Fruit fly (Drosophila melanogaster): ENCODE data around the gene LpR1.

Gene LpR1

DNA sequence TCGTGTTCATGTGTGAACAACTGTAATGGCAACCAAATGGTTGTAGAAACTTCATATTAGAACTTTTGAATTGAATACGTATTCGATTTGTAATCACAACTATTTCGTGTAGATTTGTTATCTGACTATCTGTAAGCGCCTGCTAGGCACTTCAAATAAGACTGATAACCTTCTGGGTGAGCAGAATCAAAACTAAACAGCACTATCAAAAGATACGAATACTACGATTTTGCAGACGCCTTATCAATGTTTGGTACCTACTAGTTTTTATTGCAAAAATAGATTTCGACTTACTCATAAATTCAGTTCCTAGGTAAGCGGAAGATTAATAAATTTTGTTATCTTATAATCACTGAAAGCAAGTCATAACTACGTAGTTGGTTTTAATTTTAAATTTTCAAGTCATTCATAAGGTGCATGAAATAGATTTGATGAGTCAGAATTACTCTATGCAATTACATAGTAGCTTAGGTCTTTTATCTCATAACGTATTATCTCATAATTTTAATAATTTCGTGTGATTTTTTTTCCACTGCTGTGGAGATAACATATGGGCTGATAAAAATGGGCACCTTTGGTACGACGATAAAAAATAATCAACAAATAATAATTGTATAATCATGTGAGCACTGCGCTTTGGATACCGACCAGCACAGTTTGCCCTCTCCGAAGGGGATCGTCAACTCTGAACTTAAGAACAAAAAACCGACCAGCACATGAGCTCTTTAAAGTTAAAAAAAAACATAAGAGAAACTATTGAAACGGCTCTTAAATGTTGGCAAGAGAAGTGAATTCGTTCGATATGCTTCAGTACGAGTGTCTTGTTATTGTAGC, 27.7 kb downstream of the LpR1 start:
- no peak for TF ChIP-seq kay (GFP tag; ENCODE audit: borderline replicate concordance)
- no peak for TF ChIP-seq Hr96 (GFP tag; optimal IDR thresholded peaks at IDR 0.05)
- TF ChIP-seq pad (GFP tag; optimal IDR thresholded peaks at IDR 0.05), result no peak
- no peak for TF ChIP-seq CG5204 (GFP tag; optimal IDR thresholded peaks at IDR 0.05)
- no peak for TF ChIP-seq CG12768 (GFP tag; optimal IDR thresholded peaks at IDR 0.05)
- no peak for TF ChIP-seq CG11617 (GFP tag; optimal IDR thresholded peaks at IDR 0.05)
- no peak for TF ChIP-seq CG7101 (tag; optimal IDR thresholded peaks at IDR 0.05)
- no peak for TF ChIP-seq Crg-1 (GFP tag; optimal IDR thresholded peaks at IDR 0.05)
- TF ChIP-seq cnc (optimal IDR thresholded peaks at IDR 0.05), result peak in 1 of 2 experiments; percentile 29
- TF ChIP-seq Clk (GFP tag; optimal IDR thresholded peaks at IDR 0.05), result no peak
- peak; percentile 77 for TF ChIP-seq cic (GFP tag; optimal IDR thresholded peaks at IDR 0.05)
- TF ChIP-seq CG14711 (tag; optimal IDR thresholded peaks at IDR 0.05), result no peak
- TF ChIP-seq CG7045 (GFP tag; optimal IDR thresholded peaks at IDR 0.05), result no peak
- no peak for TF ChIP-seq ovo (GFP tag; optimal IDR thresholded peaks at IDR 0.05)
- TF ChIP-seq CG33017 (tag; optimal IDR thresholded peaks at IDR 0.05), result no peak
- no peak for TF ChIP-seq bab1 (GFP tag; optimal IDR thresholded peaks at IDR 0.05)

dm6 chr3R:25723795-25724194, 39.1 kb downstream of the LpR1 start:
- TF ChIP-seq tj (GFP tag; optimal IDR thresholded peaks at IDR 0.05), result peak; percentile 93
- no peak for TF ChIP-seq pad (GFP tag; optimal IDR thresholded peaks at IDR 0.05)

dm6 chr3R:25721030-25721429, 41.9 kb downstream of the LpR1 start:
- TF ChIP-seq Crg-1 (GFP tag; optimal IDR thresholded peaks at IDR 0.05), result no peak
- TF ChIP-seq CG7101 (tag; optimal IDR thresholded peaks at IDR 0.05), result no peak
- no peak for TF ChIP-seq ovo (GFP tag; optimal IDR thresholded peaks at IDR 0.05)
- TF ChIP-seq CG14711 (tag; optimal IDR thresholded peaks at IDR 0.05), result no peak
- no peak for TF ChIP-seq Hr96 (GFP tag; optimal IDR thresholded peaks at IDR 0.05)
- no peak for TF ChIP-seq cnc (optimal IDR thresholded peaks at IDR 0.05)
- no peak for TF ChIP-seq tj (GFP tag; optimal IDR thresholded peaks at IDR 0.05)
- TF ChIP-seq CG11617 (GFP tag; optimal IDR thresholded peaks at IDR 0.05), result no peak
- TF ChIP-seq pad (GFP tag; optimal IDR thresholded peaks at IDR 0.05), result no peak
- no peak for TF ChIP-seq CG33017 (tag; optimal IDR thresholded peaks at IDR 0.05)
- no peak for TF ChIP-seq CG5204 (GFP tag; optimal IDR thresholded peaks at IDR 0.05)
- TF ChIP-seq CG1620 (GFP tag; optimal IDR thresholded peaks at IDR 0.05), result no peak
- no peak for TF ChIP-seq cic (GFP tag; optimal IDR thresholded peaks at IDR 0.05)
- no peak for TF ChIP-seq Mnt (GFP tag; optimal IDR thresholded peaks at IDR 0.05)
- no peak for TF ChIP-seq CG7045 (GFP tag; optimal IDR thresholded peaks at IDR 0.05)

DNA sequence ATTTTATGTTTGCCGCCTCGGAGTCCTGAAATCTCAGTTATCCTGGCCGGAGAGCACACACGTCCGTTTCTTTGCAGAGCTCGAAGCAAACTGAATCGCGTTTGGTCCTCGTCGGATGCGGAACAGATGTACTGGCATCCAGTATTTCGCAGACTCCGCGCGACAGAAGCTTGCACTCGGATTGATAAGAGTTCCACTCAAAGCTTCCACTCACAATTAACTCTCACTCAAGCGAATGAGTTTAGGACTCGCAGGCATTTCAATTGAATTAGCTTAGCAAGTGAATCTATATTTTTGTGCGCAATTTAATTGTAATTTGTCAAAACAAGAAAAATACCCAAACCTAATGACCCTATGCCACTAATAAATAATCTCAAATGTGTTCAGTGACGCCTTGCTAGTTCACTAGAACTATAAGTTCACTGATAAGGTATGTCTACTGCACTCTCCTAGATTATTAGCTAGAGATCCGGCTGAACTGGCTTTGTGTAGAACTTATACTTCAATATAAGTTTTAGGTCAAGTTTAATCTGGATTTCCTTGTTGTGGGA, 42.8 kb downstream of the LpR1 start:
- TF ChIP-seq CG33017 (tag; optimal IDR thresholded peaks at IDR 0.05) (no peak), Mnt (GFP tag; optimal IDR thresholded peaks at IDR 0.05) (no peak), Crg-1 (GFP tag; optimal IDR thresholded peaks at IDR 0.05) (no peak), pad (GFP tag; optimal IDR thresholded peaks at IDR 0.05) (no peak), cnc (optimal IDR thresholded peaks at IDR 0.05) (no peak), CG7101 (tag; optimal IDR thresholded peaks at IDR 0.05) (no peak), CG14711 (tag; optimal IDR thresholded peaks at IDR 0.05) (no peak), cic (GFP tag; optimal IDR thresholded peaks at IDR 0.05) (no peak), ovo (GFP tag; optimal IDR thresholded peaks at IDR 0.05) (no peak), CG7045 (GFP tag; optimal IDR thresholded peaks at IDR 0.05) (no peak), toe (GFP tag; optimal IDR thresholded peaks at IDR 0.05) (no peak), Clk (GFP tag; optimal IDR thresholded peaks at IDR 0.05) (no peak), CG11617 (GFP tag; optimal IDR thresholded peaks at IDR 0.05) (no peak), Hr96 (GFP tag; optimal IDR thresholded peaks at IDR 0.05) (no peak), CG12768 (GFP tag; optimal IDR thresholded peaks at IDR 0.05) (no peak)

DNA sequence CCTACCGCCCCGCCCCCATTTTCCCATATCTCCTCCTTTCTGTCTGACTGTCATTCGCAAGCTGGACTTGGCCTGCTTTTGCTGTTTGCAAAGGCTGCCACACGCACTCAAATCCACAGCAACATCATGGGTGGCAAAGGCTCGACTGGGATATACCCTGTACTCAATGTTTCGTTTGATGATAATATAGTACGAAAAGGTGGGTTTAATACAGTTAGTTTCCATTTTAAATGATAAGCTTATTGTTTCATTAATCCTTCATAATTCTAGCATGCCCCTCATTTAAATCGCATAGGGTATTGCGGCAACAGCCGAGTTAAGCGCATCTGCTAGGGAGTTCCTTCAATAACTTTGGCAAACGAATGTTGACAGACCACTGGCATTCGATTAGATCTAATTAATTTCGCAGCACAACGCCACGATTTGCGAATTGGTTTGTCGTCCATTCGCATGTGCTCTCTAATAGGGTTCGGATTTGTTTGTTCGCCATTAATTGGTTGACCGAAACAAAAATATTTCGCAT, 68.7 kb downstream of the LpR1 start:
- no peak for TF ChIP-seq CG7101 (tag; optimal IDR thresholded peaks at IDR 0.05)
- TF ChIP-seq Hr96 (GFP tag; optimal IDR thresholded peaks at IDR 0.05), result no peak
- no peak for TF ChIP-seq Crg-1 (GFP tag; optimal IDR thresholded peaks at IDR 0.05)
- TF ChIP-seq bab1 (GFP tag; optimal IDR thresholded peaks at IDR 0.05), result no peak
- no peak for TF ChIP-seq CG11617 (GFP tag; optimal IDR thresholded peaks at IDR 0.05)
- TF ChIP-seq pad (GFP tag; optimal IDR thresholded peaks at IDR 0.05), result no peak
- no peak for TF ChIP-seq Clk (GFP tag; optimal IDR thresholded peaks at IDR 0.05)
- no peak for TF ChIP-seq toe (GFP tag; optimal IDR thresholded peaks at IDR 0.05)
- TF ChIP-seq CG1620 (GFP tag; optimal IDR thresholded peaks at IDR 0.05), result no peak
- no peak for TF ChIP-seq CG33017 (tag; optimal IDR thresholded peaks at IDR 0.05)
- TF ChIP-seq kay (GFP tag; ENCODE audit: borderline replicate concordance), result no peak
